Fruit fly (Drosophila melanogaster): ENCODE measurements around the gene FER.

FER gene

dm6 chr3R:9394385-9395042 is at the start of gene FER:
Gene FER, minus strand, starts transcription at chr3R:9394546.
- TF ChIP-seq ara (GFP tag; IDR thresholded peaks at IDR 0.05) (no peak), Aef1 (GFP tag; IDR thresholded peaks at IDR 0.05) (no peak), h (optimal IDR thresholded peaks at IDR 0.05) (no peak), CG3407 (GFP tag; optimal IDR thresholded peaks at IDR 0.05) (no peak), twi (tag; optimal IDR thresholded peaks at IDR 0.05) (no peak), zfh2 (GFP tag; optimal IDR thresholded peaks at IDR 0.05) (no peak), lilli (GFP tag; optimal IDR thresholded peaks at IDR 0.05) (peak; percentile 39), org-1 (GFP tag; optimal IDR thresholded peaks at IDR 0.05) (peak; percentile 5), CG16863 (GFP tag; optimal IDR thresholded peaks at IDR 0.05) (peak; percentile 31), zf30C (GFP tag; optimal IDR thresholded peaks at IDR 0.05) (peak; percentile 86), Mad (GFP tag; optimal IDR thresholded peaks at IDR 0.05) (no peak), ro (GFP tag; IDR thresholded peaks at IDR 0.05) (no peak), D19B (GFP tag; optimal IDR thresholded peaks at IDR 0.05) (no peak), CG7745 (tag; optimal IDR thresholded peaks at IDR 0.05) (no peak), CG4730 (GFP tag; IDR thresholded peaks at IDR 0.05) (no peak), CG7839 (tag; optimal IDR thresholded peaks at IDR 0.05) (peak; percentile 36), CG5245 (GFP tag; optimal IDR thresholded peaks at IDR 0.05) (no peak), CG9437 (GFP tag; optimal IDR thresholded peaks at IDR 0.05) (no peak), Hr51 (GFP tag; optimal IDR thresholded peaks at IDR 0.05) (peak in 1 of 2 experiments; percentile 24), trem (tag; optimal IDR thresholded peaks at IDR 0.05) (no peak), kay (GFP tag; optimal IDR thresholded peaks at IDR 0.05) (no peak), CG14860 (GFP tag; IDR thresholded peaks at IDR 0.05; ENCODE audit: partially characterized antibody) (no peak), Pdp1 (GFP tag; optimal IDR thresholded peaks at IDR 0.05) (peak in 1 of 2 experiments; percentile 24), Bdp1 (GFP tag; optimal IDR thresholded peaks at IDR 0.05) (no peak), gfzf (GFP tag; optimal IDR thresholded peaks at IDR 0.05) (no peak), grn (GFP tag; optimal IDR thresholded peaks at IDR 0.05) (peak; percentile 24), Doc3 (GFP tag; IDR thresholded peaks at IDR 0.05; ENCODE audit: partially characterized antibody) (no peak), CG12219 (GFP tag; optimal IDR thresholded peaks at IDR 0.05) (peak; percentile 55), Xbp1 (GFP tag; optimal IDR thresholded peaks at IDR 0.05) (no peak), Mes4 (GFP tag; optimal IDR thresholded peaks at IDR 0.05) (peak; percentile 26), CG11247 (GFP tag; IDR thresholded peaks at IDR 0.05) (no peak), eyg (GFP tag; optimal IDR thresholded peaks at IDR 0.05) (no peak), Poxn (GFP tag; IDR thresholded peaks at IDR 0.05) (no peak), ac (GFP tag; optimal IDR thresholded peaks at IDR 0.05) (peak; percentile 12), luna (GFP tag; optimal IDR thresholded peaks at IDR 0.05) (no peak), CG4707 (GFP tag; optimal IDR thresholded peaks at IDR 0.05) (peak; percentile 69), CG12769 (tag; optimal IDR thresholded peaks at IDR 0.05) (peak; percentile 73), bcd (GFP tag; optimal IDR thresholded peaks at IDR 0.05) (no peak), pfk (GFP tag; optimal IDR thresholded peaks at IDR 0.05) (peak; percentile 57), Abd-B (GFP tag; optimal IDR thresholded peaks at IDR 0.05) (no peak), CG18619 (GFP tag; optimal IDR thresholded peaks at IDR 0.05) (no peak), Ets65A (GFP tag) (peak; percentile 80), al (GFP tag; IDR thresholded peaks at IDR 0.05) (no peak), YL-1 (GFP tag; optimal IDR thresholded peaks at IDR 0.05) (no peak), CG8290 (GFP tag; optimal IDR thresholded peaks at IDR 0.05) (no peak), CG8290 (tag; optimal IDR thresholded peaks at IDR 0.05) (peak in 1 of 2 experiments; percentile 81), E2f1 (GFP tag; IDR thresholded peaks at IDR 0.05) (peak; percentile 30; the same call in 1 of the 2 replicates), Fer1 (GFP tag; optimal IDR thresholded peaks at IDR 0.05) (peak; percentile 69), gt (GFP tag; IDR thresholded peaks at IDR 0.05) (no peak), Hmr (GFP tag; optimal IDR thresholded peaks at IDR 0.05) (peak; percentile 39), Nf-YB (GFP tag; optimal IDR thresholded peaks at IDR 0.05) (peak; percentile 43)

Measured in whole organism, embryonic.